Fruit fly (Drosophila melanogaster): ENCODE data around the gene Gmd.
A peak's percentile ranks its signal among the peaks of the same experiment; 100 is the strongest.

The Gmd gene

dm6 chr2L:5009306-5010030 lies 32.6 kb upstream of the Gmd start, which contains the start of gene Rtnl1 (continued):
- TF ChIP-seq MESR4 (GFP tag; optimal IDR thresholded peaks at IDR 0.05) = peak; percentile 77
- TF ChIP-seq CG2875 (GFP tag; optimal IDR thresholded peaks at IDR 0.05) = no peak
- peak; percentile 8 for TF ChIP-seq caup (GFP tag; optimal IDR thresholded peaks at IDR 0.05; ENCODE audit: severe bottlenecking)
- no peak for TF ChIP-seq CG4707 (GFP tag; optimal IDR thresholded peaks at IDR 0.05)
- TF ChIP-seq CG16863 (GFP tag; optimal IDR thresholded peaks at IDR 0.05) = peak; percentile 23
- peak; percentile 95 for TF ChIP-seq hbn (GFP tag; IDR thresholded peaks at IDR 0.05; ENCODE audit: partially characterized antibody)
- TF ChIP-seq CG18619 (GFP tag; optimal IDR thresholded peaks at IDR 0.05) = no peak
- TF ChIP-seq Six4 (GFP tag; optimal IDR thresholded peaks at IDR 0.05) = no peak
- TF ChIP-seq lbe (GFP tag; optimal IDR thresholded peaks at IDR 0.05) = no peak
- peak; percentile 82 for TF ChIP-seq sna (GFP tag; IDR thresholded peaks at IDR 0.05; ENCODE audit: partially characterized antibody)
- TF ChIP-seq CTCF (GFP tag; optimal IDR thresholded peaks at IDR 0.05) = peak; percentile 78
- no peak for TF ChIP-seq Hmx (GFP tag; optimal IDR thresholded peaks at IDR 0.05)
- peak; percentile 96 for TF ChIP-seq ftz-f1 (GFP tag; optimal IDR thresholded peaks at IDR 0.05)
- peak; percentile 96 for TF ChIP-seq Elba2 (GFP tag; optimal IDR thresholded peaks at IDR 0.05)
- peak; percentile 37; the same call in 1 of the 2 replicates for TF ChIP-seq al (GFP tag; IDR thresholded peaks at IDR 0.05)
- peak; percentile 21 for TF ChIP-seq Nf-YB (GFP tag; optimal IDR thresholded peaks at IDR 0.05)
- TF ChIP-seq Dbx (GFP tag; IDR thresholded peaks at IDR 0.05) = peak; percentile 42; the same call in 2 of the 3 replicates
- TF ChIP-seq CG10979 (tag; optimal IDR thresholded peaks at IDR 0.05) = peak; percentile 17
- peak; percentile 93 for TF ChIP-seq CG11504 (tag; optimal IDR thresholded peaks at IDR 0.05)
- no peak for TF ChIP-seq ase (GFP tag; IDR thresholded peaks at IDR 0.05)
- TF ChIP-seq Pdp1 (GFP tag; optimal IDR thresholded peaks at IDR 0.05) = peak in 1 of 2 experiments; percentile 62
- no peak for TF ChIP-seq CG16779 (GFP tag; IDR thresholded peaks at IDR 0.05)
- no peak for TF ChIP-seq da (GFP tag; optimal IDR thresholded peaks at IDR 0.05)
- no peak for TF ChIP-seq lab (GFP tag; optimal IDR thresholded peaks at IDR 0.05)
- no peak for TF ChIP-seq danr (GFP tag; IDR thresholded peaks at IDR 0.05)
- peak; percentile 11 for TF ChIP-seq Dip3 (GFP tag; optimal IDR thresholded peaks at IDR 0.05)
- no peak for TF ChIP-seq CG12942 (GFP tag; optimal IDR thresholded peaks at IDR 0.05)
- peak; percentile 52 for TF ChIP-seq Xbp1 (GFP tag; optimal IDR thresholded peaks at IDR 0.05)
- no peak for TF ChIP-seq cas (GFP tag; IDR thresholded peaks at IDR 0.05)
- TF ChIP-seq ara (GFP tag; IDR thresholded peaks at IDR 0.05) = no peak
- TF ChIP-seq CG6654 (GFP tag; optimal IDR thresholded peaks at IDR 0.05) = peak; percentile 10
- no peak for TF ChIP-seq CG14014 (GFP tag; IDR thresholded peaks at IDR 0.05)
- TF ChIP-seq CG8765 (GFP tag; IDR thresholded peaks at IDR 0.05) = no peak; the same call in 1 of the 2 replicates
- peak; percentile 42; the same call in 1 of the 2 replicates for TF ChIP-seq nerfin-2 (GFP tag; IDR thresholded peaks at IDR 0.05; ENCODE audit: partially characterized antibody)
- no peak for TF ChIP-seq abd-A (tag; optimal IDR thresholded peaks at IDR 0.05)
- TF ChIP-seq CG12219 (GFP tag; optimal IDR thresholded peaks at IDR 0.05) = no peak
- TF ChIP-seq fd96Cb (tag; optimal IDR thresholded peaks at IDR 0.05) = no peak
- TF ChIP-seq Ssrp (tag; optimal IDR thresholded peaks at IDR 0.05) = no peak
- peak; percentile 57 for TF ChIP-seq Dek (tag; optimal IDR thresholded peaks at IDR 0.05)
- peak; percentile 79 for TF ChIP-seq CG14860 (GFP tag; IDR thresholded peaks at IDR 0.05; ENCODE audit: partially characterized antibody)
- TF ChIP-seq Eip74EF (GFP tag; optimal IDR thresholded peaks at IDR 0.05) = peak in 1 of 2 experiments; percentile 1
- TF ChIP-seq nau (GFP tag; optimal IDR thresholded peaks at IDR 0.05) = no peak
- TF ChIP-seq CG32772 (GFP tag; IDR thresholded peaks at IDR 0.05) = no peak
- TF ChIP-seq Drgx (GFP tag; IDR thresholded peaks at IDR 0.05) = no peak
- peak; percentile 81 for TF ChIP-seq Sry-β (GFP tag; optimal IDR thresholded peaks at IDR 0.05)
- no peak for TF ChIP-seq CG3726 (GFP tag; IDR thresholded peaks at IDR 0.05)
- TF ChIP-seq Hmr (GFP tag; optimal IDR thresholded peaks at IDR 0.05) = peak; percentile 73
- TF ChIP-seq CG10274 (GFP tag; optimal IDR thresholded peaks at IDR 0.05) = no peak
- peak; percentile 18 for TF ChIP-seq dmrt11E (tag; optimal IDR thresholded peaks at IDR 0.05)

Measured in whole organism, embryonic.